Worm (Caenorhabditis elegans) whole organism, L1 larva: Measurements from ENCODE around the gene egl-6.

Experiments
- skn-1 ChIP-seq: fragments of 150-350 bp; optimal IDR thresholded peaks from 2 replicates; lab custom pipeline; 2014; ENCODE audit warnings: missing biosample characterization, missing genetic modification characterization
- unc-62 ChIP-seq: fragments of 150-350 bp; optimal IDR thresholded peaks from 2 replicates; lab custom pipeline; 2014; ENCODE audit warnings: missing biosample characterization, missing genetic modification reagents, missing genetic modification characterization

DNA sequence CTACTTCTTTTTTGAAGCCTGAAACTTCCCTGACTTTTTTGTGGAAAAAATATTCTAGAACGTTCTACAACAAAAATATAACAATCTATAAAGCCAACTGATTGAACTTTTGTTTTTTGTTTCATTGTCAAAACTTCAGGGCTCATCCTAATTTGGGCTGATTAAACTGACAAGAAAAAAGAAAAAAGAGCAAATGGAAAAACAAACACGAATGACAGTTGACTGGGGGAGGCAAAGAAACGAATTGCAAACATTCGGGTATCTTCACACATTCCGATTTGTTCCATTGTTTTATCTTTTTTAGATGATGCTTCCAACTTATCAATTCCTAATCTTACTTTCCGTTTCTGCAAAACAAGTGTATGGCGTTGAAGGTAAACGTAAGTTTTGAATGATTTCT is 4.6 kb downstream of the egl-6 start, which contains the start of gene C46F4.3:
- TF ChIP-seq unc-62 (GFP tag; lab: Kevin White, UChicago) = no peak
- TF ChIP-seq skn-1 (tag; lab: Kevin White, UChicago) = no peak
